Fruit fly (Drosophila melanogaster) whole organism, embryonic: ENCODE data around the gene pug.

Source experiments
- Atf3 ChIP-seq: fragments of 200-800 bp; sonication (Bioruptor generic); optimal IDR thresholded peaks from 3 replicates; lab custom pipeline; 2016; ENCODE audit warnings: missing biosample characterization, missing genetic modification characterization
- B-H1 ChIP-seq: fragments of 200-800 bp; sonication (Bioruptor generic); IDR thresholded peaks from 3 replicates; pipeline ENCODE4 v1.3.6; 2022; ENCODE audit warnings: missing biosample characterization, missing genetic modification characterization
- CG11247 ChIP-seq: fragments of 200-800 bp; sonication (Bioruptor generic); IDR thresholded peaks from 2 replicates; pipeline ENCODE4 v1.3.6; 2022; ENCODE audit warnings: missing biosample characterization, missing genetic modification characterization
- CG12299 ChIP-seq: fragments of 200-800 bp; sonication (Bioruptor generic); optimal IDR thresholded peaks from 2 replicates; lab custom pipeline; 2018; ENCODE audit warnings: missing biosample characterization, mild to moderate bottlenecking, missing genetic modification characterization
- CG12769 ChIP-seq: fragments of 200-800 bp; sonication (Bioruptor generic); optimal IDR thresholded peaks from 2 replicates; lab custom pipeline; 2019; ENCODE audit warnings: missing biosample characterization, mild to moderate bottlenecking, missing genetic modification characterization, moderate library complexity
- CG13123 ChIP-seq: fragments of 200-800 bp; sonication (Bioruptor generic); optimal IDR thresholded peaks from 2 replicates; lab custom pipeline; 2016; ENCODE audit warnings: missing biosample characterization, missing genetic modification characterization
- CG15073 ChIP-seq: fragments of 200-800 bp; sonication (Bioruptor generic); optimal IDR thresholded peaks from 2 replicates; lab custom pipeline; 2016; ENCODE audit warnings: missing biosample characterization, missing genetic modification characterization
- CG15269 ChIP-seq: fragments of 200-800 bp; sonication (Bioruptor generic); optimal IDR thresholded peaks from 2 replicates; lab custom pipeline; 2018; ENCODE audit warnings: missing biosample characterization, mild to moderate bottlenecking, missing genetic modification characterization, moderate library complexity
- CG15696 ChIP-seq: fragments of 200-800 bp; sonication (Bioruptor generic); optimal IDR thresholded peaks from 2 replicates; lab custom pipeline; 2019; ENCODE audit warnings: missing biosample characterization, mild to moderate bottlenecking, missing genetic modification characterization, moderate library complexity
- CG1647 ChIP-seq: fragments of 200-800 bp; sonication (Bioruptor generic); optimal IDR thresholded peaks from 3 replicates; lab custom pipeline; 2016; ENCODE audit warnings: missing biosample characterization, missing genetic modification characterization
- CG16815 ChIP-seq: fragments of 200-800 bp; sonication (Bioruptor generic); optimal IDR thresholded peaks from 3 replicates; lab custom pipeline; 2017; ENCODE audit warnings: missing biosample characterization, mild to moderate bottlenecking, missing genetic modification characterization
- CG17361 ChIP-seq: fragments of 200-800 bp; sonication (Bioruptor generic); IDR thresholded peaks from 3 replicates; pipeline ENCODE4 v1.3.6; 2022; ENCODE audit warnings: missing biosample characterization, missing genetic modification characterization
- CG18262 ChIP-seq: fragments of 200-800 bp; optimal IDR thresholded peaks from 3 replicates; lab custom pipeline; 2019; ENCODE audit warnings: missing biosample characterization, mild to moderate bottlenecking, missing genetic modification characterization, moderate library complexity
- CG18619 ChIP-seq: fragments of 200-800 bp; sonication (Bioruptor generic); optimal IDR thresholded peaks from 3 replicates; lab custom pipeline; 2017; ENCODE audit warnings: missing biosample characterization, mild to moderate bottlenecking, missing genetic modification characterization
- CG18764 ChIP-seq: fragments of 200-800 bp; sonication (Bioruptor generic); optimal IDR thresholded peaks from 3 replicates; lab custom pipeline; 2016; ENCODE audit warnings: missing biosample characterization, missing genetic modification characterization
- CG2199 ChIP-seq: fragments of 200-800 bp; sonication (Bioruptor generic); IDR thresholded peaks from 3 replicates; pipeline ENCODE4 v1.3.6; 2022; ENCODE audit warnings: missing biosample characterization, missing genetic modification characterization
- CG2202 ChIP-seq: fragments of 200-800 bp; sonication (Bioruptor generic); optimal IDR thresholded peaks from 2 replicates; lab custom pipeline; 2018; ENCODE audit warnings: missing biosample characterization, mild to moderate bottlenecking, missing genetic modification characterization
- CG2712 ChIP-seq: fragments of 200-800 bp; optimal IDR thresholded peaks from 3 replicates; lab custom pipeline; 2019; ENCODE audit warnings: missing biosample characterization, mild to moderate bottlenecking, missing genetic modification characterization, moderate library complexity
- CG2889 ChIP-seq: fragments of 200-800 bp; sonication (Bioruptor generic); IDR thresholded peaks from 3 replicates; pipeline ENCODE4 v1.3.6; 2022; ENCODE audit warnings: missing biosample characterization, missing genetic modification characterization
- CG32767 ChIP-seq: fragments of 200-800 bp; sonication (Bioruptor generic); IDR thresholded peaks from 2 replicates; pipeline ENCODE4 v1.3.6; 2022; ENCODE audit warnings: missing biosample characterization, missing genetic modification characterization
- CG3995 ChIP-seq: fragments of 200-800 bp; sonication (Bioruptor generic); optimal IDR thresholded peaks from 3 replicates; lab custom pipeline; 2016; ENCODE audit warnings: missing biosample characterization, missing genetic modification characterization
- CG4282 ChIP-seq: fragments of 200-800 bp; sonication (Bioruptor generic); optimal IDR thresholded peaks from 2 replicates; lab custom pipeline; 2016; ENCODE audit warnings: missing biosample characterization, missing genetic modification characterization
- CG4404 ChIP-seq: fragments of 200-800 bp; sonication (Bioruptor generic); IDR thresholded peaks from 2 replicates; pipeline ENCODE4 v1.3.6; 2022; ENCODE audit warnings: missing biosample characterization, missing genetic modification characterization
- CG4617 ChIP-seq: fragments of 200-800 bp; sonication (Bioruptor generic); optimal IDR thresholded peaks from 3 replicates; lab custom pipeline; 2016; ENCODE audit warnings: missing biosample characterization, missing genetic modification characterization, borderline replicate concordance
- CG4820 ChIP-seq: fragments of 200-800 bp; sonication (Bioruptor generic); optimal IDR thresholded peaks from 3 replicates; lab custom pipeline; 2016; ENCODE audit warnings: missing biosample characterization, missing genetic modification characterization
- CG5180 ChIP-seq: fragments of 200-800 bp; sonication (Bioruptor generic); optimal IDR thresholded peaks from 3 replicates; lab custom pipeline; 2017; ENCODE audit warnings: missing biosample characterization, missing genetic modification characterization, mild to moderate bottlenecking, moderate library complexity, missing genetic modification reagents
- CG6813 ChIP-seq: fragments of 200-800 bp; sonication (Bioruptor generic); optimal IDR thresholded peaks from 2 replicates; lab custom pipeline; 2017; ENCODE audit warnings: missing biosample characterization, missing genetic modification characterization, mild to moderate bottlenecking, moderate library complexity, missing genetic modification reagents
- CG7556 ChIP-seq: fragments of 200-800 bp; sonication (Bioruptor generic); optimal IDR thresholded peaks from 2 replicates; lab custom pipeline; 2017; ENCODE audit warnings: missing biosample characterization, mild to moderate bottlenecking, missing genetic modification characterization
- D ChIP-seq, 2 experiments: fragments of 200-800 bp in 1 of 2; fragments of >200 bp in 1 of 2; sonication (Bioruptor generic) in 1 of 2; optimal IDR thresholded peaks; 2 replicates in 1 of 2; 3 replicates in 1 of 2; lab custom pipeline; 2017; ENCODE audit warnings: mild to moderate bottlenecking in 1 of 2, missing biosample characterization in 1 of 2, missing genetic modification characterization in 1 of 2, missing genetic modification reagents in 1 of 2
- E2f1 ChIP-seq: fragments of 200-800 bp; sonication (Bioruptor generic); IDR thresholded peaks from 2 replicates; pipeline ENCODE4 v1.3.6; 2022; ENCODE audit warnings: missing biosample characterization, missing genetic modification characterization
- MBD-R2 ChIP-seq: fragments of 200-800 bp; sonication (Bioruptor generic); IDR thresholded peaks from 2 replicates; pipeline ENCODE4 v1.3.6; 2022; ENCODE audit warnings: missing biosample characterization, missing genetic modification characterization
- MESR4 ChIP-seq: fragments of 200-800 bp; sonication (Bioruptor generic); optimal IDR thresholded peaks from 2 replicates; lab custom pipeline; 2018; ENCODE audit warnings: missing biosample characterization, mild to moderate bottlenecking, missing genetic modification characterization, moderate library complexity
- Med ChIP-seq: fragments of 200-800 bp; sonication (Bioruptor generic); peaks from one replicate; lab custom pipeline; 2016; ENCODE audit warnings: missing biosample characterization, missing genetic modification characterization, mild to moderate bottlenecking, inconsistent platforms, moderate library complexity
- NfI ChIP-seq: fragments of 200-800 bp; sonication (Bioruptor generic); optimal IDR thresholded peaks from 3 replicates; lab custom pipeline; 2018; ENCODE audit warnings: missing biosample characterization, mild to moderate bottlenecking, missing genetic modification characterization, moderate library complexity
- PHDP ChIP-seq: fragments of 200-800 bp; sonication (Bioruptor generic); optimal IDR thresholded peaks from 3 replicates; lab custom pipeline; 2018; ENCODE audit warnings: missing biosample characterization, mild to moderate bottlenecking, missing genetic modification characterization, moderate library complexity
- dmrt99B ChIP-seq: fragments of 200-800 bp; sonication (Bioruptor generic); optimal IDR thresholded peaks from 2 replicates; lab custom pipeline; 2018; ENCODE audit warnings: missing biosample characterization, mild to moderate bottlenecking, missing genetic modification characterization, moderate library complexity
- dpn ChIP-seq, 2 experiments: fragments of 200-800 bp; sonication (Bioruptor generic); optimal IDR thresholded peaks; 3 replicates each; lab custom pipeline; 2016; ENCODE audit warnings: missing biosample characterization in 2 of 2, missing genetic modification characterization in 2 of 2
- esg ChIP-seq: fragments of 200-800 bp; sonication (Bioruptor generic); conservative IDR thresholded peaks from 2 replicates; pipeline ENCODE4 v1.3.6; 2022; ENCODE audit warnings: missing biosample characterization, missing genetic modification characterization
- gro ChIP-seq: fragments of 200-800 bp; sonication (Bioruptor generic); optimal IDR thresholded peaks from 2 replicates; lab custom pipeline; 2016; ENCODE audit warnings: missing biosample characterization, missing genetic modification characterization
- hbn ChIP-seq: fragments of 200-800 bp; sonication (Bioruptor generic); IDR thresholded peaks from 2 replicates; pipeline ENCODE4 v1.3.6; 2022; ENCODE audit warnings: missing biosample characterization, missing genetic modification characterization; ENCODE audit not compliant: partially characterized antibody
- inv ChIP-seq: fragments of 200-800 bp; sonication (Bioruptor generic); IDR thresholded peaks from 2 replicates; pipeline ENCODE4 v1.3.6; 2022; ENCODE audit warnings: missing biosample characterization, missing genetic modification characterization; ENCODE audit not compliant: partially characterized antibody
- jumu ChIP-seq: fragments of 200-800 bp; sonication (Bioruptor generic); optimal IDR thresholded peaks from 3 replicates; lab custom pipeline; 2016; ENCODE audit warnings: missing biosample characterization, missing genetic modification characterization
- lilli ChIP-seq: fragments of 200-800 bp; sonication (Bioruptor generic); optimal IDR thresholded peaks from 3 replicates; lab custom pipeline; 2016; ENCODE audit warnings: missing biosample characterization, missing genetic modification characterization
- lola ChIP-seq, 3 experiments: fragments of >200 bp in 2 of 3; fragments of 200-800 bp in 1 of 3; sonication (Bioruptor generic) in 1 of 3; optimal IDR thresholded peaks; 2 replicates each; lab custom pipeline; 2017 to 2019; ENCODE audit warnings: missing biosample characterization in 3 of 3, missing genetic modification characterization in 3 of 3, mild to moderate bottlenecking in 1 of 3, moderate library complexity in 1 of 3
- mirr ChIP-seq: fragments of 200-800 bp; sonication (Bioruptor generic); optimal IDR thresholded peaks from 3 replicates; lab custom pipeline; 2018; ENCODE audit warnings: missing biosample characterization, mild to moderate bottlenecking, missing genetic modification characterization
- mld ChIP-seq: fragments of 200-800 bp; sonication (Bioruptor generic); IDR thresholded peaks from 3 replicates; pipeline ENCODE4 v1.3.6; 2022; ENCODE audit warnings: missing biosample characterization, missing genetic modification characterization; ENCODE audit not compliant: partially characterized antibody
- org-1 ChIP-seq: fragments of 200-800 bp; sonication (Bioruptor generic); optimal IDR thresholded peaks from 2 replicates; lab custom pipeline; 2017; ENCODE audit warnings: missing biosample characterization, missing genetic modification characterization
- phol ChIP-seq: fragments of 200-800 bp; sonication (Bioruptor generic); optimal IDR thresholded peaks from 3 replicates; lab custom pipeline; 2018; ENCODE audit warnings: missing biosample characterization, mild to moderate bottlenecking, missing genetic modification characterization, moderate library complexity
- pnt ChIP-seq: fragments of 200-800 bp; sonication (Bioruptor generic); optimal IDR thresholded peaks from 3 replicates; lab custom pipeline; 2016; ENCODE audit warnings: missing biosample characterization, missing genetic modification characterization

pug gene

dm6 chr3R:10648556-10649181 is 47.7 kb upstream of the pug start (continued):
- 0 out of 3 replicates have a peak, but pooled peaks have one; percentile 31 for TF ChIP-seq CG17361 (GFP tag; lab: Robert Waterston, UW)
- peak; percentile 17 for TF ChIP-seq jumu (GFP tag; lab: Kevin White, UChicago)
- TF ChIP-seq D (optimal IDR thresholded peaks at IDR 0.05; lab: Kevin White, UChicago) = no peak
- peak; percentile 18 for TF ChIP-seq D (GFP tag; optimal IDR thresholded peaks at IDR 0.05; lab: Kevin White, UChicago)
- TF ChIP-seq CG2202 = peak; percentile 1
- peak; percentile 62 for TF ChIP-seq pnt (GFP tag; lab: Kevin White, UChicago)
- TF ChIP-seq CG4617 (GFP tag; lab: Kevin White, UChicago) = no peak
- TF ChIP-seq Atf3 (GFP tag; lab: Kevin White, UChicago) = peak; percentile 9
- no peak for TF ChIP-seq CG4282 (GFP tag; lab: Kevin White, UChicago)
- no peak for TF ChIP-seq CG11247 (GFP tag; lab: Robert Waterston, UW)
- TF ChIP-seq CG15269 (tag; lab: Kevin White, UChicago) = peak; percentile 51
- peak; percentile 27 for TF ChIP-seq lilli (GFP tag; lab: Kevin White, UChicago)
- no peak for TF ChIP-seq CG18764 (GFP tag; lab: Kevin White, UChicago)
- peak; percentile 7 for TF ChIP-seq CG7556 (GFP tag; lab: Kevin White, UChicago)
- TF ChIP-seq CG13123 (GFP tag; lab: Kevin White, UChicago) = peak; percentile 22
- TF ChIP-seq gro (GFP tag; lab: Kevin White, UChicago) = no peak
- peak; percentile 66 for TF ChIP-seq esg
- TF ChIP-seq CG4404 = no peak
- TF ChIP-seq E2f1 = peak; percentile 26; the same call in 1 of the 2 replicates
- peak; percentile 37 for TF ChIP-seq CG4820 (GFP tag; lab: Kevin White, UChicago)
- TF ChIP-seq hbn (GFP tag; lab: Robert Waterston, UW) = no peak
- no peak for TF ChIP-seq MBD-R2 (GFP tag; lab: Robert Waterston, UW)
- TF ChIP-seq lola (GFP tag; optimal IDR thresholded peaks at IDR 0.05; lab: Kevin White, UChicago) = no peak
- no peak for TF ChIP-seq MESR4
- TF ChIP-seq CG15696 = no peak
- no peak for TF ChIP-seq CG6813 (GFP tag; lab: Kevin White, UChicago)
- TF ChIP-seq mirr (GFP tag; lab: Kevin White, UChicago) = no peak
- no peak for TF ChIP-seq CG2889
- peak; percentile 3 for TF ChIP-seq PHDP (tag; lab: Kevin White, UChicago)
- TF ChIP-seq mld (GFP tag; lab: Robert Waterston, UW) = no peak
- peak; percentile 14 for TF ChIP-seq org-1 (GFP tag; lab: Kevin White, UChicago)
- TF ChIP-seq CG12299 = no peak
- peak; percentile 43; the same call in 1 of the 2 replicates for TF ChIP-seq CG32767 (GFP tag; lab: Robert Waterston, UW)
- no peak for TF ChIP-seq CG18619 (GFP tag; lab: Kevin White, UChicago)
- peak; percentile 90 for TF ChIP-seq Med (GFP tag; lab: Kevin White, UChicago)
- no peak for TF ChIP-seq NfI (GFP tag; lab: Kevin White, UChicago)
- no peak for TF ChIP-seq CG15073 (GFP tag; lab: Kevin White, UChicago)
- TF ChIP-seq dmrt99B (tag; lab: Kevin White, UChicago) = peak; percentile 79
- TF ChIP-seq CG1647 = no peak
- no peak; the same call in 2 of the 3 replicates for TF ChIP-seq B-H1 (GFP tag; lab: Robert Waterston, UW)
- TF ChIP-seq phol = peak; percentile 54
- TF ChIP-seq inv (GFP tag; lab: Robert Waterston, UW) = no peak
- TF ChIP-seq CG2199 (GFP tag; lab: Robert Waterston, UW) = peak; percentile 28; the same call in 1 of the 3 replicates
- TF ChIP-seq CG2712 (tag; lab: Kevin White, UChicago) = peak; percentile 47
- no peak for TF ChIP-seq CG16815
- peak; percentile 59 for TF ChIP-seq CG18262 (tag; lab: Kevin White, UChicago)
- no peak for TF ChIP-seq CG3995 (GFP tag; lab: Kevin White, UChicago)
- TF ChIP-seq CG12769 = peak; percentile 34
- peak; percentile 29 for TF ChIP-seq CG5180 (GFP tag; lab: Kevin White, UChicago)
- TF ChIP-seq dpn (GFP tag; optimal IDR thresholded peaks at IDR 0.05; lab: Kevin White, UChicago) = peak; percentile 52 to 60
